In genomic region chrII:9738820-9739219, ce11 we compare ENCODE assay signal across 5 worm cellular contexts.
TF ChIP-seq lines count a peak whose summit lies in the region.

No protein-coding gene starts in this region.

TF ChIP-seq in whole organism, L1 larva, 84 proteins besides CTCF, POLR2A, EP300 and RAD21:
- TF ChIP-seq fos-1 (tag; optimal IDR thresholded peaks at IDR 0.05; lab: Kevin White, UChicago), result no peak
- TF ChIP-seq lin-14 (GFP tag; optimal IDR thresholded peaks at IDR 0.05; lab: Kevin White, UChicago), result peak; percentile 6
- TF ChIP-seq efl-1 (optimal IDR thresholded peaks at IDR 0.05; lab: Kevin White, UChicago), result no peak
- TF ChIP-seq efl-1 (GFP tag; optimal IDR thresholded peaks at IDR 0.05 in 1 of 2; lab: Kevin White, UChicago), result peak in 1 of 2 experiments; percentile 85
- TF ChIP-seq elt-2 (tag; optimal IDR thresholded peaks at IDR 0.05; lab: Kevin White, UChicago), result peak; percentile 51

TF ChIP-seq in whole organism, L2 larva, 48 proteins besides CTCF, POLR2A, EP300 and RAD21:
- TF ChIP-seq fos-1 (tag; optimal IDR thresholded peaks at IDR 0.05; lab: Kevin White, UChicago), result peak; percentile 81
- no peak for TF ChIP-seq nhr-25 (tag; optimal IDR thresholded peaks at IDR 0.05; lab: Kevin White, UChicago)
- peak; percentile 36 for TF ChIP-seq crh-2 (tag; optimal IDR thresholded peaks at IDR 0.05; lab: Kevin White, UChicago)
- no peak for TF ChIP-seq mdl-1 (tag; optimal IDR thresholded peaks at IDR 0.05; lab: Kevin White, UChicago)
- no peak for TF ChIP-seq ztf-4 (tag; optimal IDR thresholded peaks at IDR 0.05; lab: Kevin White, UChicago)
- no peak for TF ChIP-seq ZK546.5 (tag; optimal IDR thresholded peaks at IDR 0.05; lab: Kevin White, UChicago)
- TF ChIP-seq F13H6.1 (tag; optimal IDR thresholded peaks at IDR 0.05; lab: Kevin White, UChicago), result peak; percentile 37

TF ChIP-seq in whole organism, L3 larva, 47 proteins besides CTCF, POLR2A, EP300 and RAD21:
- TF ChIP-seq ceh-28 (tag; optimal IDR thresholded peaks at IDR 0.05; lab: Kevin White, UChicago), result peak; percentile 15
- no peak for TF ChIP-seq nhr-25 (tag; optimal IDR thresholded peaks at IDR 0.05; lab: Kevin White, UChicago)
- TF ChIP-seq tbx-2 (tag; optimal IDR thresholded peaks at IDR 0.05; lab: Kevin White, UChicago), result no peak
- peak; percentile 16 for TF ChIP-seq snpc-4 (tag; optimal IDR thresholded peaks at IDR 0.05; lab: Kevin White, UChicago)
- TF ChIP-seq pha-4 (tag; optimal IDR thresholded peaks at IDR 0.05; lab: Kevin White, UChicago), result peak; percentile 29
- peak; percentile 25 for TF ChIP-seq ama-1 (optimal IDR thresholded peaks at IDR 0.05; lab: Kevin White, UChicago)
- peak; percentile 81 for TF ChIP-seq pqm-1 (tag; optimal IDR thresholded peaks at IDR 0.05; lab: Kevin White, UChicago)
- TF ChIP-seq elt-2 (tag; optimal IDR thresholded peaks at IDR 0.05; lab: Kevin White, UChicago), result peak; percentile 96
- TF ChIP-seq nfya-1 (tag; optimal IDR thresholded peaks at IDR 0.05; lab: Kevin White, UChicago; ENCODE audit: insufficient read depth), result peak; percentile 28

TF ChIP-seq in whole organism, L4 larva, 104 proteins besides CTCF, POLR2A, EP300 and RAD21 (continues in another document):
- no peak for TF ChIP-seq D1046.2 (GFP tag; IDR thresholded peaks at IDR 0.05; lab: Robert Waterston, UW)
- no peak for TF ChIP-seq ceh-82 (tag; optimal IDR thresholded peaks at IDR 0.05; lab: Kevin White, UChicago)
- TF ChIP-seq nhr-48 (tag; optimal IDR thresholded peaks at IDR 0.05; lab: Kevin White, UChicago), result peak; percentile 14
- peak; percentile 86 for TF ChIP-seq pqm-1 (tag; optimal IDR thresholded peaks at IDR 0.05; lab: Kevin White, UChicago)
- TF ChIP-seq T26A8.4 (GFP tag; IDR thresholded peaks at IDR 0.05; lab: Robert Waterston, UW), result peak; percentile 62
- peak; percentile 65 for TF ChIP-seq ama-1 (optimal IDR thresholded peaks at IDR 0.05; lab: Kevin White, UChicago)
- TF ChIP-seq ctbp-1 (GFP tag; IDR thresholded peaks at IDR 0.05; lab: Robert Waterston, UW), result no peak
- TF ChIP-seq Y75B8A.6 (GFP tag; IDR thresholded peaks at IDR 0.05; lab: Robert Waterston, UW), result 0 out of 2 replicates have a peak, but pooled peaks have one; percentile 62
- TF ChIP-seq mxl-3 (GFP tag; optimal IDR thresholded peaks at IDR 0.05; lab: Kevin White, UChicago), result peak; percentile 61
- TF ChIP-seq aha-1 (tag; lab: Kevin White, UChicago), result peak; percentile 90
- TF ChIP-seq gei-8 (GFP tag; optimal IDR thresholded peaks at IDR 0.05; lab: Kevin White, UChicago), result peak; percentile 56
- peak; percentile 90 for TF ChIP-seq hlh-11 (tag; optimal IDR thresholded peaks at IDR 0.05; lab: Kevin White, UChicago)
- TF ChIP-seq lin-13 (GFP tag; optimal IDR thresholded peaks at IDR 0.05; lab: Kevin White, UChicago), result no peak
- peak; percentile 37; the same call in 1 of the 2 replicates for TF ChIP-seq set-16 (GFP tag; IDR thresholded peaks at IDR 0.05; lab: Robert Waterston, UW)
- TF ChIP-seq ceh-32 (tag; optimal IDR thresholded peaks at IDR 0.05; lab: Kevin White, UChicago; ENCODE audit: poor library complexity), result no peak
- peak; percentile 49; the same call in 1 of the 2 replicates for TF ChIP-seq lim-7 (GFP tag; IDR thresholded peaks at IDR 0.05; lab: Robert Waterston, UW)
- TF ChIP-seq snpc-1.2 (GFP tag; IDR thresholded peaks at IDR 0.05; lab: Robert Waterston, UW), result 0 out of 2 replicates have a peak, but pooled peaks have one; percentile 13
- TF ChIP-seq ZK546.5 (tag; optimal IDR thresholded peaks at IDR 0.05; lab: Kevin White, UChicago), result no peak
- peak; percentile 73 for TF ChIP-seq hlh-30 (tag; optimal IDR thresholded peaks at IDR 0.05; lab: Kevin White, UChicago; ENCODE audit: insufficient read depth)
- 0 out of 2 replicates have a peak, but pooled peaks have one; percentile 15 for TF ChIP-seq saeg-2 (GFP tag; IDR thresholded peaks at IDR 0.05; lab: Robert Waterston, UW)
- TF ChIP-seq unc-130 (GFP tag; optimal IDR thresholded peaks at IDR 0.05; lab: Kevin White, UChicago), result no peak
- TF ChIP-seq unc-39 (tag; optimal IDR thresholded peaks at IDR 0.05; lab: Kevin White, UChicago), result no peak
- TF ChIP-seq lin-38 (GFP tag; IDR thresholded peaks at IDR 0.05; lab: Robert Waterston, UW), result peak; percentile 48; the same call in 1 of the 2 replicates
- 0 out of 2 replicates have a peak, but pooled peaks have one; percentile 25 for TF ChIP-seq zfp-3 (GFP tag; conservative IDR thresholded peaks at IDR 0.05; lab: Robert Waterston, UW)
- TF ChIP-seq nhr-28 (tag; optimal IDR thresholded peaks at IDR 0.05; lab: Kevin White, UChicago), result peak; percentile 62
- no peak for TF ChIP-seq ZK337.2 (GFP tag; IDR thresholded peaks at IDR 0.05; lab: Robert Waterston, UW)
- 0 out of 2 replicates have a peak, but pooled peaks have one; percentile 21 for TF ChIP-seq madf-9 (GFP tag; conservative IDR thresholded peaks at IDR 0.05; lab: Robert Waterston, UW)
- peak; percentile 53; the same call in 1 of the 2 replicates for TF ChIP-seq Y105C5A.15 (GFP tag; IDR thresholded peaks at IDR 0.05; lab: Robert Waterston, UW)
- TF ChIP-seq nhr-6 (tag; optimal IDR thresholded peaks at IDR 0.05; lab: Kevin White, UChicago), result peak; percentile 25
- TF ChIP-seq mes-2 (tag; optimal IDR thresholded peaks at IDR 0.05; lab: Kevin White, UChicago; ENCODE audit: poor library complexity, severe bottlenecking), result peak; percentile 5
- TF ChIP-seq daf-16 (GFP tag; optimal IDR thresholded peaks at IDR 0.05; lab: Kevin White, UChicago), result peak in 1 of 2 experiments; percentile 63
- TF ChIP-seq daf-16 (tag; optimal IDR thresholded peaks at IDR 0.05; lab: Kevin White, UChicago), result peak; percentile 66
- TF ChIP-seq daf-19 (GFP tag; conservative IDR thresholded peaks at IDR 0.05; lab: Robert Waterston, UW), result no peak
- peak; percentile 31 for TF ChIP-seq mep-1 (tag; optimal IDR thresholded peaks at IDR 0.05; lab: Kevin White, UChicago)

TF ChIP-seq in whole organism, young adult, 124 proteins besides CTCF, POLR2A, EP300 and RAD21 (continues in another document):
- TF ChIP-seq pha-4 (tag; optimal IDR thresholded peaks at IDR 0.05; lab: Kevin White, UChicago) (peak; percentile 56), let-526 (GFP tag; IDR thresholded peaks at IDR 0.05; lab: Robert Waterston, UW) (no peak), B0336.3 (GFP tag; IDR thresholded peaks at IDR 0.05; lab: Robert Waterston, UW) (peak; percentile 76; the same call in 1 of the 2 replicates), mcd-1 (GFP tag; IDR thresholded peaks at IDR 0.05; lab: Robert Waterston, UW) (peak; percentile 33; the same call in 1 of the 2 replicates), F33H1.4 (GFP tag; IDR thresholded peaks at IDR 0.05; lab: Robert Waterston, UW) (peak; percentile 29; the same call in 1 of the 2 replicates), let-607 (tag; optimal IDR thresholded peaks at IDR 0.05; lab: Kevin White, UChicago) (peak; percentile 85 to 91), C17E4.6 (GFP tag; IDR thresholded peaks at IDR 0.05; lab: Robert Waterston, UW) (no peak), tbp1 (GFP tag; optimal IDR thresholded peaks at IDR 0.05; lab: Kevin White, UChicago) (peak; percentile 54), tbx-9 (tag; optimal IDR thresholded peaks at IDR 0.05; lab: Kevin White, UChicago; ENCODE audit: borderline replicate concordance) (no peak), madf-8 (GFP tag; conservative IDR thresholded peaks at IDR 0.05; lab: Robert Waterston, UW) (no peak), madf-10 (tag; optimal IDR thresholded peaks at IDR 0.05; lab: Kevin White, UChicago) (peak; percentile 12), nhr-90 (tag; optimal IDR thresholded peaks at IDR 0.05; lab: Kevin White, UChicago) (peak; percentile 34), tlf-1 (GFP tag; optimal IDR thresholded peaks at IDR 0.05; lab: Kevin White, UChicago) (peak; percentile 70), F37B4.10 (GFP tag; IDR thresholded peaks at IDR 0.05; lab: Robert Waterston, UW) (0 out of 2 replicates have a peak, but pooled peaks have one; percentile 30), snpc-4 (GFP tag; optimal IDR thresholded peaks at IDR 0.05; lab: Kevin White, UChicago) (no peak), snpc-4 (tag; optimal IDR thresholded peaks at IDR 0.05; lab: Kevin White, UChicago) (peak in 3 of 4 experiments; percentile 3 to 31 (median 15)), aptf-3 (GFP tag; IDR thresholded peaks at IDR 0.05; lab: Robert Waterston, UW) (0 out of 2 replicates have a peak, but pooled peaks have one; percentile 42), Y53G8AR.9 (GFP tag; conservative IDR thresholded peaks at IDR 0.05; lab: Robert Waterston, UW) (no peak; the same call in 1 of the 2 replicates), Y95B8A.8 (GFP tag; IDR thresholded peaks at IDR 0.05; lab: Robert Waterston, UW) (0 out of 2 replicates have a peak, but pooled peaks have one; percentile 34), Y67H2A.10 (GFP tag; conservative IDR thresholded peaks at IDR 0.05; lab: Robert Waterston, UW) (no peak), snpc-3.4 (tag; optimal IDR thresholded peaks at IDR 0.05; lab: Kevin White, UChicago) (peak; percentile 16), cebp-1 (GFP tag; IDR thresholded peaks at IDR 0.05; lab: Robert Waterston, UW) (0 out of 2 replicates have a peak, but pooled peaks have one; percentile 24), cebp-1 (tag; optimal IDR thresholded peaks at IDR 0.05; lab: Kevin White, UChicago) (peak; percentile 69), pbrm-1 (GFP tag; IDR thresholded peaks at IDR 0.05; lab: Robert Waterston, UW) (peak; percentile 30; the same call in 1 of the 2 replicates), sptf-2 (GFP tag; optimal IDR thresholded peaks at IDR 0.05; lab: Kevin White, UChicago) (no peak), attf-5 (GFP tag; optimal IDR thresholded peaks at IDR 0.05; lab: Kevin White, UChicago) (peak; percentile 70), zim-3 (tag; optimal IDR thresholded peaks at IDR 0.05; lab: Kevin White, UChicago) (peak; percentile 30), Y56A3A.18 (GFP tag; IDR thresholded peaks at IDR 0.05; lab: Robert Waterston, UW) (0 out of 2 replicates have a peak, but pooled peaks have one; percentile 40), ets-4 (GFP tag; optimal IDR thresholded peaks at IDR 0.05; lab: Kevin White, UChicago) (peak; percentile 42), unc-62 (GFP tag; optimal IDR thresholded peaks at IDR 0.05; lab: Kevin White, UChicago) (peak; percentile 48), atf-7 (tag; optimal IDR thresholded peaks at IDR 0.05; lab: Kevin White, UChicago) (peak; percentile 23), D2030.7 (GFP tag; IDR thresholded peaks at IDR 0.05; lab: Robert Waterston, UW) (no peak), ztf-25 (GFP tag; IDR thresholded peaks at IDR 0.05; lab: Robert Waterston, UW) (peak; percentile 43; the same call in 1 of the 2 replicates), nfyb-1 (GFP tag; IDR thresholded peaks at IDR 0.05; lab: Robert Waterston, UW) (0 out of 2 replicates have a peak, but pooled peaks have one; percentile 24), dox-1 (GFP tag; IDR thresholded peaks at IDR 0.05; lab: Robert Waterston, UW) (peak; percentile 64), nhr-80 (tag; optimal IDR thresholded peaks at IDR 0.05; lab: Kevin White, UChicago) (peak; percentile 92), lir-1 (GFP tag; conservative IDR thresholded peaks at IDR 0.05; lab: Robert Waterston, UW) (0 out of 2 replicates have a peak, but pooled peaks have one; percentile 21)
